Worm (Caenorhabditis elegans): ENCODE results near the gene Y51A2A.16.

- TF ChIP-seq arid-1 (GFP tag; conservative IDR thresholded peaks at IDR 0.05), result no peak
- no peak for TF ChIP-seq skn-1 (tag; optimal IDR thresholded peaks at IDR 0.05)
- TF ChIP-seq zfp-2 (tag; optimal IDR thresholded peaks at IDR 0.05), result no peak
- TF ChIP-seq aly-2 (tag; optimal IDR thresholded peaks at IDR 0.05), result no peak
- TF ChIP-seq nhr-102 (tag; optimal IDR thresholded peaks at IDR 0.05), result no peak
- TF ChIP-seq unc-62 (GFP tag; optimal IDR thresholded peaks at IDR 0.05 in 1 of 2), result no peak
- TF ChIP-seq unc-62 (tag; optimal IDR thresholded peaks at IDR 0.05), result no peak
- no peak for TF ChIP-seq nhr-111 (GFP tag; optimal IDR thresholded peaks at IDR 0.05)
- no peak for TF ChIP-seq lin-13 (GFP tag; optimal IDR thresholded peaks at IDR 0.05)
- TF ChIP-seq madf-9 (GFP tag; conservative IDR thresholded peaks at IDR 0.05), result no peak
- peak; percentile 15 for TF ChIP-seq pqm-1 (tag; optimal IDR thresholded peaks at IDR 0.05)
Measured at ce11 chrV:18252239-18252638, 28.4 kb downstream of the Y51A2A.16 start, which contains the start of gene R10E8.1.
